Fruit fly (Drosophila melanogaster) whole organism, embryonic: ENCODE results near the gene mRpL24.

Source experiments
- Atf-2 ChIP-seq: fragments of 200-800 bp; sonication (Bioruptor generic); optimal IDR thresholded peaks from 2 replicates; lab custom pipeline; 2016; ENCODE audit warnings: missing biosample characterization, missing genetic modification characterization
- CG10321 ChIP-seq: fragments of 200-800 bp; sonication (Bioruptor generic); IDR thresholded peaks from 2 replicates; pipeline ENCODE4 v1.3.6; 2022; ENCODE audit warnings: missing biosample characterization, missing genetic modification characterization
- CG11504 ChIP-seq: fragments of 200-800 bp; sonication (Bioruptor generic); optimal IDR thresholded peaks from 3 replicates; lab custom pipeline; 2019; ENCODE audit warnings: missing biosample characterization, mild to moderate bottlenecking, missing genetic modification characterization, moderate library complexity
- CG1233 ChIP-seq: fragments of 200-800 bp; sonication (Bioruptor generic); optimal IDR thresholded peaks from 4 replicates; lab custom pipeline; 2018; ENCODE audit warnings: missing biosample characterization, mild to moderate bottlenecking, missing genetic modification characterization
- CG13296 ChIP-seq: fragments of 200-800 bp; sonication (Bioruptor generic); optimal IDR thresholded peaks from 3 replicates; lab custom pipeline; 2018; ENCODE audit warnings: missing biosample characterization, mild to moderate bottlenecking, missing genetic modification characterization
- CG14860 ChIP-seq: fragments of 200-800 bp; sonication (Bioruptor generic); IDR thresholded peaks from 3 replicates; pipeline ENCODE4 v1.3.6; 2022; ENCODE audit warnings: missing biosample characterization, missing genetic modification characterization; ENCODE audit not compliant: partially characterized antibody
- CG15269 ChIP-seq: fragments of 200-800 bp; sonication (Bioruptor generic); optimal IDR thresholded peaks from 2 replicates; lab custom pipeline; 2018; ENCODE audit warnings: missing biosample characterization, mild to moderate bottlenecking, missing genetic modification characterization, moderate library complexity
- CG15479 ChIP-seq: fragments of 200-800 bp; sonication (Bioruptor generic); optimal IDR thresholded peaks from 3 replicates; lab custom pipeline; 2019; ENCODE audit warnings: missing biosample characterization, mild to moderate bottlenecking, missing genetic modification characterization, moderate library complexity
- CG17829 ChIP-seq: fragments of 200-800 bp; optimal IDR thresholded peaks from 2 replicates; lab custom pipeline; 2019; ENCODE audit warnings: missing biosample characterization, mild to moderate bottlenecking, missing genetic modification characterization, moderate library complexity
- CG2116 ChIP-seq: fragments of 200-800 bp; sonication (Bioruptor generic); optimal IDR thresholded peaks from 3 replicates; lab custom pipeline; 2018; ENCODE audit warnings: missing biosample characterization, mild to moderate bottlenecking, missing genetic modification characterization
- CG31224 ChIP-seq: fragments of 200-800 bp; sonication (Bioruptor generic); IDR thresholded peaks from 2 replicates; pipeline ENCODE4 v1.3.6; 2022; ENCODE audit warnings: missing biosample characterization, missing genetic modification characterization
- CG3281 ChIP-seq: fragments of 200-800 bp; sonication (Bioruptor generic); optimal IDR thresholded peaks from 3 replicates; lab custom pipeline; 2017; ENCODE audit warnings: missing biosample characterization, mild to moderate bottlenecking, missing genetic modification characterization
- CG34422 ChIP-seq: fragments of 200-800 bp; sonication (Bioruptor generic); IDR thresholded peaks from 3 replicates; pipeline ENCODE4 v1.3.6; 2022; ENCODE audit warnings: missing biosample characterization, missing genetic modification characterization
- CG3726 ChIP-seq: fragments of 200-800 bp; sonication (Bioruptor generic); IDR thresholded peaks from 3 replicates; pipeline ENCODE4, ENCODE4 v1.3.6; 2022; ENCODE audit warnings: missing biosample characterization, missing genetic modification characterization
- CG43689 ChIP-seq: fragments of 200-800 bp; sonication (Bioruptor generic); IDR thresholded peaks from 2 replicates; pipeline ENCODE4 v1.3.6; 2022; ENCODE audit warnings: missing biosample characterization, missing genetic modification characterization
- CG4404 ChIP-seq: fragments of 200-800 bp; sonication (Bioruptor generic); IDR thresholded peaks from 2 replicates; pipeline ENCODE4 v1.3.6; 2022; ENCODE audit warnings: missing biosample characterization, missing genetic modification characterization
- CG5180 ChIP-seq: fragments of 200-800 bp; sonication (Bioruptor generic); optimal IDR thresholded peaks from 3 replicates; lab custom pipeline; 2017; ENCODE audit warnings: missing biosample characterization, missing genetic modification characterization, mild to moderate bottlenecking, moderate library complexity, missing genetic modification reagents
- CG7987 ChIP-seq: fragments of 200-800 bp; sonication (Bioruptor generic); optimal IDR thresholded peaks from 2 replicates; lab custom pipeline; 2018; ENCODE audit warnings: missing biosample characterization, mild to moderate bottlenecking, missing genetic modification characterization, moderate library complexity
- CG8089 ChIP-seq: fragments of 200-800 bp; sonication (Bioruptor generic); optimal IDR thresholded peaks from 3 replicates; lab custom pipeline; 2016; ENCODE audit warnings: missing biosample characterization, missing genetic modification characterization
- CG8388 ChIP-seq: fragments of 200-800 bp; sonication (Bioruptor generic); optimal IDR thresholded peaks from 2 replicates; lab custom pipeline; 2019; ENCODE audit warnings: missing biosample characterization, mild to moderate bottlenecking, missing genetic modification characterization, moderate library complexity
- CG8924 ChIP-seq: fragments of 200-800 bp; optimal IDR thresholded peaks from 3 replicates; lab custom pipeline; 2019; ENCODE audit warnings: missing biosample characterization, mild to moderate bottlenecking, missing genetic modification characterization, moderate library complexity
- CG9727 ChIP-seq: fragments of 200-800 bp; sonication (Bioruptor generic); optimal IDR thresholded peaks from 3 replicates; lab custom pipeline; 2017; ENCODE audit warnings: missing biosample characterization, mild to moderate bottlenecking, missing genetic modification characterization
- CG9797 ChIP-seq: fragments of 200-800 bp; sonication (Bioruptor generic); optimal IDR thresholded peaks from 3 replicates; lab custom pipeline; 2018; ENCODE audit warnings: missing biosample characterization, mild to moderate bottlenecking, missing genetic modification characterization
- D19A ChIP-seq: fragments of 200-800 bp; optimal IDR thresholded peaks from 3 replicates; lab custom pipeline; 2019; ENCODE audit warnings: missing biosample characterization, mild to moderate bottlenecking, missing genetic modification characterization, moderate library complexity
- E2f2 ChIP-seq: fragments of 200-800 bp; sonication (Bioruptor generic); IDR thresholded peaks from 2 replicates; pipeline ENCODE4 v1.3.6; 2022; ENCODE audit warnings: missing biosample characterization, missing genetic modification characterization
- Elba2 ChIP-seq: fragments of 200-800 bp; sonication (Bioruptor generic); optimal IDR thresholded peaks from 3 replicates; lab custom pipeline; 2016; ENCODE audit warnings: missing biosample characterization, missing genetic modification characterization
- MBD-R2 ChIP-seq: fragments of 200-800 bp; sonication (Bioruptor generic); IDR thresholded peaks from 2 replicates; pipeline ENCODE4 v1.3.6; 2022; ENCODE audit warnings: missing biosample characterization, missing genetic modification characterization
- MESR4 ChIP-seq: fragments of 200-800 bp; sonication (Bioruptor generic); optimal IDR thresholded peaks from 2 replicates; lab custom pipeline; 2018; ENCODE audit warnings: missing biosample characterization, mild to moderate bottlenecking, missing genetic modification characterization, moderate library complexity
- Max ChIP-seq: fragments of 200-800 bp; sonication (Bioruptor generic); optimal IDR thresholded peaks from 2 replicates; lab custom pipeline; 2016; ENCODE audit warnings: missing biosample characterization, mild to moderate bottlenecking, missing genetic modification characterization
- Neu2 ChIP-seq: fragments of 200-800 bp; sonication (Bioruptor generic); optimal IDR thresholded peaks from 3 replicates; lab custom pipeline; 2016; ENCODE audit warnings: missing biosample characterization, missing genetic modification characterization, borderline replicate concordance
- Nf-YA ChIP-seq: fragments of 200-800 bp; sonication (Bioruptor generic); IDR thresholded peaks from 2 replicates; pipeline ENCODE4 v1.3.6; 2022; ENCODE audit warnings: missing biosample characterization, missing genetic modification characterization
- Oaz ChIP-seq: fragments of 200-800 bp; sonication (Bioruptor generic); IDR thresholded peaks from 2 replicates; pipeline ENCODE4 v1.3.6; 2022; ENCODE audit warnings: missing biosample characterization, missing genetic modification characterization
- Sry-δ ChIP-seq: fragments of 200-800 bp; sonication (Bioruptor generic); optimal IDR thresholded peaks from 2 replicates; lab custom pipeline; 2016; ENCODE audit warnings: missing biosample characterization, missing genetic modification characterization
- Stat92E ChIP-seq, 3 experiments: fragments of >200 bp in 2 of 3; fragments of 200-800 bp in 1 of 3; sonication (Bioruptor generic) in 1 of 3; optimal IDR thresholded peaks; 2 replicates each; lab custom pipeline; 2017 to 2019; ENCODE audit warnings: missing biosample characterization in 3 of 3, missing genetic modification characterization in 3 of 3, mild to moderate bottlenecking in 1 of 3, moderate library complexity in 1 of 3
- Xrp1 ChIP-seq: fragments of 200-800 bp; sonication (Bioruptor generic); IDR thresholded peaks from 2 replicates; pipeline ENCODE4 v1.3.6; 2022; ENCODE audit warnings: missing biosample characterization, missing genetic modification characterization
- YL-1 ChIP-seq: fragments of 200-800 bp; sonication (Bioruptor generic); optimal IDR thresholded peaks from 3 replicates; lab custom pipeline; 2017; ENCODE audit warnings: missing biosample characterization, mild to moderate bottlenecking, missing genetic modification characterization
- al ChIP-seq: fragments of 200-800 bp; sonication (Bioruptor generic); IDR thresholded peaks from 2 replicates; pipeline ENCODE4 v1.3.6; 2022; ENCODE audit warnings: missing biosample characterization, missing genetic modification characterization
- aop ChIP-seq: fragments of 200-800 bp; sonication (Bioruptor generic); IDR thresholded peaks from 2 replicates; pipeline ENCODE4 v1.3.6; 2022; ENCODE audit warnings: missing biosample characterization, missing genetic modification characterization
- ase ChIP-seq: fragments of 200-800 bp; sonication (Bioruptor generic); IDR thresholded peaks from 3 replicates; pipeline ENCODE4 v1.3.6; 2022; ENCODE audit warnings: missing biosample characterization, missing genetic modification characterization
- bigmax ChIP-seq: fragments of 200-800 bp; sonication (Bioruptor generic); optimal IDR thresholded peaks from 2 replicates; lab custom pipeline; 2018; ENCODE audit warnings: missing biosample characterization, mild to moderate bottlenecking, missing genetic modification characterization
- cas ChIP-seq: fragments of 200-800 bp; sonication (Bioruptor generic); IDR thresholded peaks from 2 replicates; pipeline ENCODE4 v1.3.6; 2022; ENCODE audit warnings: missing biosample characterization, missing genetic modification characterization
- gfzf ChIP-seq: fragments of 200-800 bp; sonication (Bioruptor generic); optimal IDR thresholded peaks from 2 replicates; lab custom pipeline; 2016; ENCODE audit warnings: missing biosample characterization, mild to moderate bottlenecking, missing genetic modification characterization, moderate library complexity
- lmd ChIP-seq: fragments of 200-800 bp; sonication (Bioruptor generic); IDR thresholded peaks from 2 replicates; pipeline ENCODE4 v1.3.6; 2022; ENCODE audit warnings: missing biosample characterization, missing genetic modification characterization
- pfk ChIP-seq: fragments of 200-800 bp; sonication (Bioruptor generic); optimal IDR thresholded peaks from 2 replicates; lab custom pipeline; 2018; ENCODE audit warnings: missing biosample characterization, mild to moderate bottlenecking, missing genetic modification characterization, moderate library complexity
- pros ChIP-seq: fragments of 200-800 bp; sonication (Bioruptor generic); optimal IDR thresholded peaks from 3 replicates; lab custom pipeline; 2019; ENCODE audit warnings: missing biosample characterization, mild to moderate bottlenecking, missing genetic modification characterization, moderate library complexity
- pzg ChIP-seq: fragments of 200-800 bp; sonication (Bioruptor generic); optimal IDR thresholded peaks from 3 replicates; lab custom pipeline; 2018; ENCODE audit warnings: missing biosample characterization, mild to moderate bottlenecking, missing genetic modification characterization, moderate library complexity
- ranshi ChIP-seq: fragments of 200-800 bp; sonication (Bioruptor generic); IDR thresholded peaks from 2 replicates; pipeline ENCODE4 v1.3.6; 2022; ENCODE audit warnings: missing biosample characterization, missing genetic modification characterization
- shn ChIP-seq: fragments of 200-800 bp; sonication (Bioruptor generic); optimal IDR thresholded peaks from 3 replicates; lab custom pipeline; 2016; ENCODE audit warnings: missing biosample characterization, missing genetic modification characterization
- sisA ChIP-seq: fragments of 200-800 bp; sonication (Bioruptor generic); IDR thresholded peaks from 2 replicates; pipeline ENCODE4 v1.3.6; 2022; ENCODE audit warnings: missing biosample characterization, missing genetic modification characterization
- slp2 ChIP-seq: fragments of 200-800 bp; sonication (Bioruptor generic); optimal IDR thresholded peaks from 2 replicates; lab custom pipeline; 2016; ENCODE audit warnings: missing biosample characterization, missing genetic modification characterization
- tna ChIP-seq: fragments of 200-800 bp; sonication (Bioruptor generic); IDR thresholded peaks from 2 replicates; pipeline ENCODE4 v1.3.6; 2022; ENCODE audit warnings: missing biosample characterization, missing genetic modification characterization; ENCODE audit not compliant: partially characterized antibody

Gene mRpL24

DNA sequence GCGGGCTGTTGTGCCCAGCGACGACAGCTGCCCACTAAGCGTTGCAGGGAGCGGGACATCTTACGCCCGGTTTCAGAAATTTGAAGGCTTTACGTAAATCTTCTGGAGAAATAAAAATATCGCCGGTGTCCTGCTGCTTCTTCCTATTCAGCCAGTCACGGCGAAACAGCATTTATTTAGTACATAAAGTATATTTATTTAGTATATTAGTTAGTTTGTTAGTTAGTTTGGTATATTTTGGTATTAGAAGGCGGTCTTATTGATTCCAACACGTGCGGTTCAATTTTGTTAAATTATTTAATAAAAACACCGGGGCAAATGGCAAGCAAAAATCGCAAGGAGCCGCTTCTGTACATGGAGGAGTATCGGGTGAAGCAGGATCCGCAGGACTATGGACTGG lies 23.6 kb upstream of the mRpL24 start, which contains the start of the genes Scox and Polr1C (continued):
- no peak for TF ChIP-seq CG9727 (GFP tag; lab: Kevin White, UChicago)
- peak; percentile 49 for TF ChIP-seq gfzf (GFP tag; lab: Kevin White, UChicago)
- no peak for TF ChIP-seq Sry-δ
- TF ChIP-seq CG9797, result peak; percentile 55
- no peak for TF ChIP-seq D19A (tag; lab: Kevin White, UChicago)
- no peak for TF ChIP-seq ranshi (GFP tag; lab: Robert Waterston, UW)
- TF ChIP-seq YL-1, result peak; percentile 58
- no peak for TF ChIP-seq CG13296 (GFP tag; lab: Kevin White, UChicago)
- TF ChIP-seq Xrp1 (GFP tag; lab: Robert Waterston, UW), result no peak
- TF ChIP-seq cas (GFP tag; lab: Robert Waterston, UW), result no peak
- peak; percentile 34; the same call in 1 of the 2 replicates for TF ChIP-seq E2f2 (GFP tag; lab: Robert Waterston, UW)
- no peak for TF ChIP-seq CG8924 (tag; lab: Kevin White, UChicago)
- no peak for TF ChIP-seq CG31224 (GFP tag; lab: Robert Waterston, UW)
- TF ChIP-seq Atf-2 (GFP tag; lab: Kevin White, UChicago), result no peak
- no peak for TF ChIP-seq shn (GFP tag; lab: Kevin White, UChicago)
- 0 out of 2 replicates have a peak, but pooled peaks have one; percentile 33 for TF ChIP-seq MBD-R2 (GFP tag; lab: Robert Waterston, UW)
- no peak for TF ChIP-seq Neu2 (GFP tag; lab: Kevin White, UChicago)
- no peak for TF ChIP-seq sisA (GFP tag; lab: Robert Waterston, UW)
- no peak for TF ChIP-seq slp2 (GFP tag; lab: Kevin White, UChicago)
- no peak for TF ChIP-seq Nf-YA
- TF ChIP-seq CG1233, result no peak
- TF ChIP-seq CG15479 (GFP tag; lab: Kevin White, UChicago), result no peak
- no peak for TF ChIP-seq lmd (GFP tag; lab: Robert Waterston, UW)
- no peak for TF ChIP-seq CG3281 (GFP tag; lab: Kevin White, UChicago)
- TF ChIP-seq CG5180, result no peak
- no peak for TF ChIP-seq tna (GFP tag; lab: Robert Waterston, UW)
- no peak for TF ChIP-seq pros (GFP tag; lab: Kevin White, UChicago)
- TF ChIP-seq Max (GFP tag; lab: Kevin White, UChicago), result peak; percentile 33
- TF ChIP-seq aop, result no peak
- TF ChIP-seq al, result no peak
- TF ChIP-seq CG14860 (GFP tag; lab: Robert Waterston, UW), result no peak
- TF ChIP-seq MESR4 (GFP tag; lab: Kevin White, UChicago), result peak; percentile 44
- TF ChIP-seq CG15269 (tag; lab: Kevin White, UChicago), result no peak
- TF ChIP-seq bigmax (GFP tag; lab: Kevin White, UChicago), result peak; percentile 68
- no peak for TF ChIP-seq Elba2
- no peak for TF ChIP-seq CG8388 (GFP tag; lab: Kevin White, UChicago)
- TF ChIP-seq CG8089 (GFP tag; lab: Kevin White, UChicago), result no peak
- no peak for TF ChIP-seq CG43689
- TF ChIP-seq Oaz (GFP tag; lab: Robert Waterston, UW), result no peak
- no peak for TF ChIP-seq CG7987 (GFP tag; lab: Kevin White, UChicago)
- no peak for TF ChIP-seq CG11504 (tag; lab: Kevin White, UChicago)
- no peak for TF ChIP-seq CG10321 (GFP tag; lab: Robert Waterston, UW)
- peak; percentile 46 for TF ChIP-seq pzg (GFP tag; lab: Kevin White, UChicago)
- TF ChIP-seq CG4404 (GFP tag; lab: Robert Waterston, UW), result no peak
- TF ChIP-seq Stat92E (GFP tag; optimal IDR thresholded peaks at IDR 0.05; lab: Kevin White, UChicago), result no peak
- TF ChIP-seq CG2116 (GFP tag; lab: Kevin White, UChicago), result no peak
- no peak for TF ChIP-seq ase
- TF ChIP-seq pfk, result no peak
- no peak for TF ChIP-seq CG17829 (tag; lab: Kevin White, UChicago)
- TF ChIP-seq CG3726, result no peak
- peak; percentile 18; the same call in 1 of the 3 replicates for TF ChIP-seq CG34422 (GFP tag; lab: Robert Waterston, UW)
